Worm (Caenorhabditis elegans) whole organism, late embryonic: Measurements from ENCODE around the gene T22C8.3.

ENCODE experiments used
- C38D4.7 ChIP-seq: fragments of 200-800 bp; sonication (Bioruptor generic); optimal IDR thresholded peaks from 2 replicates; lab custom pipeline; 2018; ENCODE audit warnings: mild to moderate bottlenecking, missing genetic modification characterization, moderate library complexity, missing compliant biosample characterization
- K02D7.2 ChIP-seq: sonication (generic microtip); optimal IDR thresholded peaks from 2 replicates; lab custom pipeline; 2017; ENCODE audit warnings: mild to moderate bottlenecking, missing genetic modification characterization, missing compliant biosample characterization
- T23F11.4 ChIP-seq: fragments of 200-800 bp; sonication (Bioruptor generic); optimal IDR thresholded peaks from 2 replicates; lab custom pipeline; 2018; ENCODE audit warnings: mild to moderate bottlenecking, missing genetic modification characterization, missing compliant biosample characterization
- ahr-1 ChIP-seq: sonication (generic microtip); optimal IDR thresholded peaks from 2 replicates; lab custom pipeline; 2016; ENCODE audit warnings: missing genetic modification characterization, missing compliant biosample characterization
- ama-1 ChIP-seq: fragments of 150-350 bp; optimal IDR thresholded peaks from 2 replicates; lab custom pipeline; 2014
- ceh-2 ChIP-seq: sonication (generic microtip); optimal IDR thresholded peaks from 2 replicates; lab custom pipeline; 2016; ENCODE audit warnings: missing genotype, missing genetic modification characterization, missing compliant biosample characterization
- ceh-24 ChIP-seq: sonication (generic microtip); optimal IDR thresholded peaks from 2 replicates; lab custom pipeline; 2016; ENCODE audit warnings: mild to moderate bottlenecking, missing genetic modification characterization, missing compliant biosample characterization
- ceh-31 ChIP-seq: sonication (generic microtip); optimal IDR thresholded peaks from 2 replicates; lab custom pipeline; 2016; ENCODE audit warnings: missing genetic modification characterization, missing compliant biosample characterization
- ceh-6 ChIP-seq: fragments of 200-800 bp; sonication (Bioruptor generic); optimal IDR thresholded peaks from 2 replicates; lab custom pipeline; 2018; ENCODE audit warnings: mild to moderate bottlenecking, missing genetic modification characterization, missing compliant biosample characterization
- dve-1 ChIP-seq: sonication (generic microtip); optimal IDR thresholded peaks from 2 replicates; lab custom pipeline; 2017; ENCODE audit warnings: antibody characterized with exemption, mild to moderate bottlenecking, missing genetic modification characterization, missing compliant biosample characterization
- elt-2 ChIP-seq: sonication (generic microtip); optimal IDR thresholded peaks from 2 replicates; lab custom pipeline; 2016; ENCODE audit warnings: missing genetic modification reagents, missing genetic modification characterization, missing compliant biosample characterization
- ets-4 ChIP-seq: sonication (generic microtip); optimal IDR thresholded peaks from 2 replicates; lab custom pipeline; 2016; ENCODE audit warnings: missing genetic modification characterization, missing compliant biosample characterization
- eyg-1 ChIP-seq: sonication (generic microtip); optimal IDR thresholded peaks from 2 replicates; lab custom pipeline; 2016; ENCODE audit warnings: missing genotype, missing genetic modification characterization, missing compliant biosample characterization
- fax-1 ChIP-seq: sonication (generic microtip); optimal IDR thresholded peaks from 2 replicates; lab custom pipeline; 2016; ENCODE audit warnings: missing genotype, missing genetic modification characterization, missing compliant biosample characterization
- fkh-10 ChIP-seq: fragments of 150-350 bp; optimal IDR thresholded peaks from 2 replicates; lab custom pipeline; 2014; ENCODE audit warnings: missing biosample characterization, missing genetic modification reagents, missing genetic modification characterization
- fkh-6 ChIP-seq: sonication (generic microtip); optimal IDR thresholded peaks from 2 replicates; lab custom pipeline; 2016; ENCODE audit warnings: missing genetic modification characterization, missing compliant biosample characterization
- gmeb-2 ChIP-seq: sonication (generic microtip); optimal IDR thresholded peaks from 2 replicates; lab custom pipeline; 2016; ENCODE audit warnings: missing genetic modification characterization, inconsistent platforms, missing compliant biosample characterization
- hlh-13 ChIP-seq: fragments of 200-800 bp; sonication (Bioruptor generic); optimal IDR thresholded peaks from 2 replicates; lab custom pipeline; 2018; ENCODE audit warnings: mild to moderate bottlenecking, missing genetic modification characterization, missing compliant biosample characterization
- hlh-6 ChIP-seq: sonication (generic microtip); optimal IDR thresholded peaks from 2 replicates; lab custom pipeline; 2016; ENCODE audit warnings: missing genotype, missing genetic modification characterization, missing compliant biosample characterization
- hlh-8 ChIP-seq: sonication (generic microtip); optimal IDR thresholded peaks from 2 replicates; lab custom pipeline; 2016; ENCODE audit warnings: missing genotype, missing genetic modification characterization, missing compliant biosample characterization
- lim-6 ChIP-seq: sonication (generic microtip); optimal IDR thresholded peaks from 2 replicates; lab custom pipeline; 2016; ENCODE audit warnings: missing genetic modification characterization, missing compliant biosample characterization
- lin-11 ChIP-seq: fragments of 200-800 bp; sonication (Bioruptor generic); optimal IDR thresholded peaks from 2 replicates; lab custom pipeline; 2018; ENCODE audit warnings: mild to moderate bottlenecking, missing genetic modification characterization, missing compliant biosample characterization
- madf-2 ChIP-seq: sonication (generic microtip); optimal IDR thresholded peaks from 2 replicates; lab custom pipeline; 2017; ENCODE audit warnings: missing genetic modification characterization, missing compliant biosample characterization
- nfya-1 ChIP-seq: sonication (generic microtip); optimal IDR thresholded peaks from 2 replicates; lab custom pipeline; 2017; ENCODE audit warnings: missing genetic modification characterization, mild to moderate bottlenecking, missing compliant biosample characterization, antibody characterized with exemption, moderate library complexity
- nhr-11 ChIP-seq: fragments of 150-350 bp; optimal IDR thresholded peaks from 2 replicates; lab custom pipeline; 2014; ENCODE audit warnings: missing biosample characterization, missing genetic modification characterization
- nhr-232 ChIP-seq: sonication (generic microtip); optimal IDR thresholded peaks from 2 replicates; lab custom pipeline; 2016; ENCODE audit warnings: missing genetic modification characterization, missing compliant biosample characterization
- npax-4 ChIP-seq: sonication (generic microtip); optimal IDR thresholded peaks from 2 replicates; lab custom pipeline; 2016; ENCODE audit warnings: missing genetic modification characterization, missing compliant biosample characterization
- odd-2 ChIP-seq: sonication (generic microtip); optimal IDR thresholded peaks from 2 replicates; lab custom pipeline; 2017; ENCODE audit warnings: antibody characterized with exemption, mild to moderate bottlenecking, missing genetic modification characterization, missing compliant biosample characterization
- pha-2 ChIP-seq: sonication (generic microtip); optimal IDR thresholded peaks from 2 replicates; lab custom pipeline; 2017; ENCODE audit warnings: mild to moderate bottlenecking, missing genetic modification characterization, missing compliant biosample characterization
- pha-4 ChIP-seq: fragments of 150-350 bp; optimal IDR thresholded peaks from 2 replicates; lab custom pipeline; 2018; ENCODE audit warnings: missing biosample characterization, missing genetic modification reagents, missing genetic modification characterization
- pros-1 ChIP-seq: fragments of 150-350 bp; optimal IDR thresholded peaks from 2 replicates; lab custom pipeline; 2014; ENCODE audit warnings: missing biosample characterization, missing genetic modification reagents, missing genetic modification characterization
- rnt-1 ChIP-seq: sonication (generic microtip); optimal IDR thresholded peaks from 2 replicates; lab custom pipeline; 2016; ENCODE audit warnings: missing genetic modification characterization, missing compliant biosample characterization
- sdc-2 ChIP-seq: sonication (generic microtip); optimal IDR thresholded peaks from 2 replicates; lab custom pipeline; 2016; ENCODE audit warnings: missing genotype, missing genetic modification characterization, missing compliant biosample characterization
- sox-2 ChIP-seq: fragments of 200-800 bp; sonication (Bioruptor generic); IDR thresholded peaks from 2 replicates; pipeline ENCODE4 v1.3.6; 2022; ENCODE audit warnings: missing genetic modification reagents, missing genetic modification characterization, missing compliant biosample characterization
- sox-4 ChIP-seq: sonication (generic microtip); optimal IDR thresholded peaks from 2 replicates; lab custom pipeline; 2017; ENCODE audit warnings: mild to moderate bottlenecking, missing genetic modification characterization, inconsistent platforms, missing compliant biosample characterization
- ttx-3 ChIP-seq: sonication (generic microtip); optimal IDR thresholded peaks from 2 replicates; lab custom pipeline; 2016; ENCODE audit warnings: missing genetic modification reagents, missing genetic modification characterization, missing compliant biosample characterization
- unc-3 ChIP-seq, 2 experiments: fragments of 200-800 bp in 1 of 2; sonication (Bioruptor generic) in 1 of 2; sonication (generic microtip) in 1 of 2; conservative IDR thresholded peaks in 1 of 2; optimal IDR thresholded peaks in 1 of 2; 2 replicates each; pipeline versions ENCODE4 v1.3.6 to Lab custom; 2016 to 2022; ENCODE audit warnings: missing compliant biosample characterization in 2 of 2, missing genetic modification characterization in 2 of 2, missing genetic modification reagents in 1 of 2
- unc-42 ChIP-seq: sonication (generic microtip); optimal IDR thresholded peaks from 2 replicates; lab custom pipeline; 2016; ENCODE audit warnings: missing genotype, missing genetic modification characterization, missing compliant biosample characterization
- unc-55 ChIP-seq: sonication (generic microtip); optimal IDR thresholded peaks from 2 replicates; lab custom pipeline; 2017; ENCODE audit warnings: missing biosample characterization, missing genetic modification reagents, missing genetic modification characterization

The T22C8.3 gene

ce11 chrII:8639553-8639952, 17.8 kb upstream of the T22C8.3 start:
- no peak for TF ChIP-seq lin-11
- TF ChIP-seq C38D4.7, result no peak
- no peak for TF ChIP-seq unc-42 (tag; lab: Kevin White, UChicago)
- TF ChIP-seq sox-2 (GFP tag; lab: Robert Waterston, UW), result no peak
- no peak for TF ChIP-seq hlh-8 (tag; lab: Kevin White, UChicago)

- TF ChIP-seq ahr-1 (tag; lab: Kevin White, UChicago) (no peak), madf-2 (no peak), hlh-13 (GFP tag; lab: Kevin White, UChicago) (no peak), sdc-2 (tag; lab: Kevin White, UChicago) (no peak), rnt-1 (tag; lab: Kevin White, UChicago) (no peak), fkh-10 (no peak), pros-1 (tag; lab: Kevin White, UChicago) (no peak), K02D7.2 (tag; lab: Kevin White, UChicago) (no peak), eyg-1 (tag; lab: Kevin White, UChicago) (no peak), pha-2 (no peak)
- TF ChIP-seq, all 69 proteins: peak for 0
Observed at ce11 chrII:8637615-8638014, 15.8 kb upstream of the T22C8.3 start, which contains the start of gene vab-9. Gene vab-9, minus strand, starts transcription at chrII:8637715.

ce11 chrII:8634386-8634785, 12.6 kb upstream of the T22C8.3 start, which contains the start of gene cutl-12:
Gene cutl-12, minus strand, starts transcription at chrII:8634486.
- TF ChIP-seq dve-1 (no peak), lim-6 (tag; lab: Kevin White, UChicago) (no peak), ttx-3 (tag; lab: Kevin White, UChicago) (no peak), elt-2 (tag; lab: Kevin White, UChicago) (no peak), fax-1 (tag; lab: Kevin White, UChicago) (no peak), pha-2 (no peak), unc-55 (GFP tag; lab: Kevin White, UChicago) (no peak), ceh-31 (tag; lab: Kevin White, UChicago) (no peak), sox-4 (tag; lab: Kevin White, UChicago) (no peak), unc-3 (GFP tag; conservative IDR thresholded peaks at IDR 0.05; lab: Robert Waterston, UW) (no peak), unc-3 (tag; optimal IDR thresholded peaks at IDR 0.05; lab: Kevin White, UChicago) (no peak), eyg-1 (tag; lab: Kevin White, UChicago) (no peak)

ce11 chrII:8631766-8632165, 10.0 kb upstream of the T22C8.3 start:
- no peak for TF ChIP-seq nhr-232
- no peak for TF ChIP-seq sdc-2 (tag; lab: Kevin White, UChicago)
- TF ChIP-seq K02D7.2 (tag; lab: Kevin White, UChicago), result no peak
- no peak for TF ChIP-seq ceh-2 (tag; lab: Kevin White, UChicago)
- TF ChIP-seq gmeb-2 (tag; lab: Kevin White, UChicago), result no peak
- no peak for TF ChIP-seq npax-4 (tag; lab: Kevin White, UChicago)
- TF ChIP-seq ets-4 (tag; lab: Kevin White, UChicago), result no peak
- TF ChIP-seq ceh-6, result no peak
- no peak for TF ChIP-seq nhr-11 (tag; lab: Kevin White, UChicago)
- no peak for TF ChIP-seq C38D4.7
- no peak for TF ChIP-seq odd-2 (tag; lab: Kevin White, UChicago)
- no peak for TF ChIP-seq unc-42 (tag; lab: Kevin White, UChicago)
- no peak for TF ChIP-seq ama-1 (lab: Kevin White, UChicago)
- no peak for TF ChIP-seq ceh-24 (tag; lab: Kevin White, UChicago)
- no peak for TF ChIP-seq pha-4 (tag; lab: Kevin White, UChicago)
- no peak for TF ChIP-seq T23F11.4 (GFP tag; lab: Kevin White, UChicago)
- TF ChIP-seq hlh-6, result no peak
- no peak for TF ChIP-seq fkh-6
- no peak for TF ChIP-seq unc-55 (GFP tag; lab: Kevin White, UChicago)
- TF ChIP-seq nfya-1, result no peak
